Fruit fly (Drosophila melanogaster) whole organism, wandering third instar larva: Measurements from ENCODE around the gene CG7333.

Experiments used
- Abd-B ChIP-seq: fragments of >200 bp; optimal IDR thresholded peaks from 2 replicates; lab custom pipeline; 2017; ENCODE audit warnings: missing biosample characterization, missing genetic modification characterization
- CG9705 ChIP-seq: fragments of 200-800 bp; sonication (Bioruptor generic); optimal IDR thresholded peaks from 2 replicates; lab custom pipeline; 2018; ENCODE audit warnings: missing biosample characterization, mild to moderate bottlenecking, missing genetic modification characterization
- CrebA ChIP-seq: fragments of 200-800 bp; sonication (Bioruptor generic); optimal IDR thresholded peaks from 2 replicates; lab custom pipeline; 2016; ENCODE audit warnings: missing biosample characterization, mild to moderate bottlenecking, missing genetic modification characterization, borderline replicate concordance
- Dif ChIP-seq: fragments of 200-275, 200-300 bp; sonication (Bioruptor generic); optimal IDR thresholded peaks from 2 replicates; lab custom pipeline; 2018; ENCODE audit warnings: missing biosample characterization, missing genetic modification characterization; ENCODE audit not compliant: partially characterized antibody
- GATAd ChIP-seq: sonication (Bioruptor generic); optimal IDR thresholded peaks from 2 replicates; lab custom pipeline; 2016; ENCODE audit warnings: missing biosample characterization, missing genetic modification characterization
- HLH106 ChIP-seq: fragments of 200-800 bp; optimal IDR thresholded peaks from 3 replicates; lab custom pipeline; 2019; ENCODE audit warnings: missing biosample characterization, mild to moderate bottlenecking, missing genetic modification characterization, moderate library complexity
- Hnf4 ChIP-seq: fragments of 200-800 bp; sonication (Bioruptor generic); optimal IDR thresholded peaks from 2 replicates; lab custom pipeline; 2016; ENCODE audit warnings: missing biosample characterization, mild to moderate bottlenecking, missing genetic modification characterization
- Hr78 ChIP-seq: fragments of >200 bp; optimal IDR thresholded peaks from 2 replicates; lab custom pipeline; 2017; ENCODE audit warnings: missing biosample characterization, missing genetic modification characterization
- Hr83 ChIP-seq: fragments of 200-300 bp; sonication (Bioruptor generic); optimal IDR thresholded peaks from 2 replicates; lab custom pipeline; 2016; ENCODE audit warnings: missing biosample characterization, mild to moderate bottlenecking, missing genetic modification characterization, moderate library complexity; ENCODE audit not compliant: poor library complexity, severe bottlenecking
- Jra ChIP-seq: sonication (Bioruptor generic); optimal IDR thresholded peaks from 2 replicates; lab custom pipeline; 2016; ENCODE audit warnings: missing biosample characterization, missing genetic modification characterization
- Mio ChIP-seq: sonication (Bioruptor generic); optimal IDR thresholded peaks from 2 replicates; lab custom pipeline; 2016; ENCODE audit warnings: missing biosample characterization, missing genetic modification characterization
- Myc ChIP-seq: fragments of >200 bp; optimal IDR thresholded peaks from 2 replicates; lab custom pipeline; 2017
- N ChIP-seq: fragments of >200 bp; optimal IDR thresholded peaks from 2 replicates; lab custom pipeline; 2018; ENCODE audit warnings: missing biosample characterization, missing external identifiers, missing genetic modification characterization
- OdsH ChIP-seq: fragments of 200-800 bp; sonication (Bioruptor generic); optimal IDR thresholded peaks from 2 replicates; lab custom pipeline; 2016; ENCODE audit warnings: missing biosample characterization, mild to moderate bottlenecking, missing genetic modification characterization
- Rel ChIP-seq, 2 experiments: fragments of 200-800 bp; sonication (Bioruptor generic) in 1 of 2; optimal IDR thresholded peaks; 2 replicates in 1 of 2; 3 replicates in 1 of 2; lab custom pipeline; 2016 to 2019; ENCODE audit warnings: mild to moderate bottlenecking in 2 of 2, missing biosample characterization in 2 of 2, missing genetic modification characterization in 2 of 2, moderate library complexity in 1 of 2
- Sp1 ChIP-seq: fragments of 200-800 bp; sonication (Bioruptor generic); optimal IDR thresholded peaks from 3 replicates; lab custom pipeline; 2019; ENCODE audit warnings: missing biosample characterization, mild to moderate bottlenecking, missing genetic modification characterization, moderate library complexity
- Vsx2 ChIP-seq: fragments of 200-300, 225-300 bp; sonication (Bioruptor generic); optimal IDR thresholded peaks from 2 replicates; lab custom pipeline; 2018; ENCODE audit warnings: missing biosample characterization, missing genetic modification characterization; ENCODE audit not compliant: partially characterized antibody
- br ChIP-seq: fragments of 200-800 bp; sonication (Bioruptor generic); optimal IDR thresholded peaks from 2 replicates; lab custom pipeline; 2016; ENCODE audit warnings: missing biosample characterization, missing genetic modification characterization
- brk ChIP-seq: fragments of 200-800 bp; sonication (Bioruptor generic); optimal IDR thresholded peaks from 2 replicates; lab custom pipeline; 2016; ENCODE audit warnings: missing biosample characterization, mild to moderate bottlenecking, missing genetic modification characterization
- dl ChIP-seq, 2 experiments: fragments of 175-275, 200-275 bp in 1 of 2; fragments of 200-275 bp in 1 of 2; sonication (Bioruptor generic); optimal IDR thresholded peaks; lab custom pipeline; 2018; ENCODE audit warnings: mild to moderate bottlenecking in 2 of 2, missing biosample characterization in 2 of 2, missing genetic modification characterization in 2 of 2, moderate library complexity in 2 of 2; ENCODE audit not compliant: partially characterized antibody in 2 of 2, insufficient read depth in 1 of 2
- dmrt93B ChIP-seq: fragments of 200-800 bp; sonication (Bioruptor generic); optimal IDR thresholded peaks from 2 replicates; lab custom pipeline; 2018; ENCODE audit warnings: missing biosample characterization, mild to moderate bottlenecking, missing genetic modification characterization
- dsf ChIP-seq: sonication (Bioruptor generic); optimal IDR thresholded peaks from 2 replicates; lab custom pipeline; 2016; ENCODE audit warnings: missing biosample characterization, missing genetic modification characterization, borderline replicate concordance
- ey ChIP-seq: fragments of 200-800 bp; sonication (Bioruptor generic); optimal IDR thresholded peaks from 2 replicates; lab custom pipeline; 2016; ENCODE audit warnings: missing biosample characterization, missing genetic modification characterization
- foxo ChIP-seq, 2 experiments: fragments of 200-800 bp; sonication (Bioruptor generic); optimal IDR thresholded peaks; 2 replicates in 1 of 2; 3 replicates in 1 of 2; lab custom pipeline; 2016 to 2017; ENCODE audit warnings: missing biosample characterization in 2 of 2, missing genetic modification characterization in 2 of 2
- fru ChIP-seq: fragments of 200-800 bp; sonication (Bioruptor generic); optimal IDR thresholded peaks from 3 replicates; lab custom pipeline; 2016; ENCODE audit warnings: missing biosample characterization, mild to moderate bottlenecking, missing genetic modification characterization
- h ChIP-seq: fragments of 200-800 bp; sonication (Bioruptor generic); optimal IDR thresholded peaks from 3 replicates; lab custom pipeline; 2016; ENCODE audit warnings: missing biosample characterization, mild to moderate bottlenecking, missing genetic modification characterization
- jim ChIP-seq: fragments of 175-275, 200-325 bp; sonication (Bioruptor generic); optimal IDR thresholded peaks from 2 replicates; lab custom pipeline; 2016; ENCODE audit warnings: missing biosample characterization, mild to moderate bottlenecking, missing genetic modification characterization
- lola ChIP-seq: fragments of >200 bp; optimal IDR thresholded peaks from 2 replicates; lab custom pipeline; 2017; ENCODE audit warnings: missing biosample characterization, missing genetic modification characterization
- pan ChIP-seq: fragments of >200 bp; optimal IDR thresholded peaks from 2 replicates; lab custom pipeline; 2017
- psq ChIP-seq: fragments of 200-800 bp; sonication (Bioruptor generic); optimal IDR thresholded peaks from 3 replicates; lab custom pipeline; 2017; ENCODE audit warnings: missing biosample characterization, mild to moderate bottlenecking, missing genetic modification characterization, moderate library complexity
- rgr ChIP-seq: fragments of 200-800 bp; sonication (Bioruptor generic); optimal IDR thresholded peaks from 3 replicates; lab custom pipeline; 2016; ENCODE audit warnings: missing biosample characterization, mild to moderate bottlenecking, missing genetic modification characterization
- sv ChIP-seq: fragments of 200-800 bp; sonication (Bioruptor generic); optimal IDR thresholded peaks from 3 replicates; lab custom pipeline; 2016; ENCODE audit warnings: missing biosample characterization, missing genetic modification characterization
- tai ChIP-seq: sonication (Bioruptor generic); optimal IDR thresholded peaks from 2 replicates; lab custom pipeline; 2016; ENCODE audit warnings: missing biosample characterization, missing genetic modification characterization
- usp ChIP-seq: fragments of >200 bp; optimal IDR thresholded peaks from 2 replicates; lab custom pipeline; 2017; ENCODE audit warnings: missing biosample characterization, missing genetic modification characterization
- woc ChIP-seq: sonication (Bioruptor generic); optimal IDR thresholded peaks from 2 replicates; lab custom pipeline; 2016; ENCODE audit warnings: missing biosample characterization, mild to moderate bottlenecking, missing genetic modification characterization

Gene CG7333

DNA sequence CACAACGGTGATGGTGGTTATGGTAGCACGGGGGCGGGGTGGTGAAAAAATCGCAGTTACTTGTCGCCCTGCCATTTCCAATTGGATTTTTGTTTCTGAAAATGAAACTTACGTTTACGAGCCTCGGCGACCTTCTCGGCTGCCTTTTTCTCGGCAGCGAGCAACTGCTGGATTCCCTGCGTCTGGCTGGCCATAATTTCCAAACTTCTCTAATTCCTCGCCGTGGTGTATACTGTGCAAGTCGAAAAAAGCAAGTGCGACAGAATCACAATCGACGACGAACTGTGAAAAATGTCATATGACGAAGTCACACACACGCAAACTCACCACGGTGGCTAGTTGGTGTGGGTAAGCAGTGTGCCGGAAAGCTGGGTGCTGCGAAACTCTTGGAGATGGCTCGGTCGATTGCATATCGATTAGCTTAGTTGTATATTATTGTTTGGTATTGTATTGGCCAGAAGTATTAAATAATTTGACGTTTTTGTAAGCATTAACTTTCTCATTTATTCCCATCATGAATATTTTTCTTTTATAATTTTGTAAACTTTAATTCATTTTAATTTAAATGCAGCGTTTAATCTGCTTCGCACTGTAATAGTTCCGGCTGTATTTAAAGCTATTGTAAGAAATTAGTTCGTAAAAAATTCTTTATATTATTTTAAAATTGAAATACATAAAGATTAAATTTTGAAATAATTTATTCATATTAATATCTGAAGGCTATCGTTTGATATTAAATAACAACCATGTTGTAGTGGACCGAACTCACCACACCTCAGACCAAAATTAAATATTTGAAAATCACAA, 43.9 kb downstream of the CG7333 start, which contains the start of gene Vha13:
TSS of gene Vha13 (minus strand) at position 293 of the 807 bp plus-strand sequence.
- TF ChIP-seq Myc (lab: Kevin White, UChicago) (peak; percentile 37), sv (GFP tag; lab: Kevin White, UChicago) (peak; percentile 49), OdsH (peak; percentile 2), rgr (GFP tag; lab: Kevin White, UChicago) (peak; percentile 59), Jra (GFP tag; lab: Kevin White, UChicago) (peak; percentile 22), Rel (GFP tag; optimal IDR thresholded peaks at IDR 0.05; lab: Kevin White, UChicago) (no peak), Rel (tag; optimal IDR thresholded peaks at IDR 0.05; lab: Kevin White, UChicago) (peak; percentile 50), Hr83 (peak; percentile 81), dmrt93B (GFP tag; lab: Kevin White, UChicago) (peak; percentile 3), fru (GFP tag; lab: Kevin White, UChicago) (peak; percentile 83), jim (GFP tag; lab: Kevin White, UChicago) (peak; percentile 56), Dif (GFP tag; lab: Kevin White, UChicago) (peak; percentile 83), foxo (GFP tag; optimal IDR thresholded peaks at IDR 0.05; lab: Kevin White, UChicago) (peak in 1 of 2 experiments; percentile 42), Sp1 (GFP tag; lab: Kevin White, UChicago) (peak; percentile 63), dl (GFP tag; optimal IDR thresholded peaks at IDR 0.05; lab: Kevin White, UChicago; ENCODE audit: insufficient read depth in 1 of 2, partially characterized antibody in 2 of 2) (peak; percentile 38 to 43), h (GFP tag; lab: Kevin White, UChicago) (peak; percentile 54), pan (lab: Kevin White, UChicago) (no peak), Hnf4 (GFP tag; lab: Kevin White, UChicago) (no peak), br (GFP tag; lab: Kevin White, UChicago) (peak; percentile 41), Hr78 (no peak), Vsx2 (GFP tag; lab: Kevin White, UChicago) (peak; percentile 65), Abd-B (GFP tag; lab: Kevin White, UChicago) (no peak), woc (GFP tag; lab: Kevin White, UChicago) (peak; percentile 71), brk (GFP tag; lab: Kevin White, UChicago) (no peak), GATAd (GFP tag; lab: Kevin White, UChicago) (peak; percentile 6), usp (GFP tag; lab: Kevin White, UChicago) (no peak), HLH106 (tag; lab: Kevin White, UChicago) (peak; percentile 38)

DNA sequence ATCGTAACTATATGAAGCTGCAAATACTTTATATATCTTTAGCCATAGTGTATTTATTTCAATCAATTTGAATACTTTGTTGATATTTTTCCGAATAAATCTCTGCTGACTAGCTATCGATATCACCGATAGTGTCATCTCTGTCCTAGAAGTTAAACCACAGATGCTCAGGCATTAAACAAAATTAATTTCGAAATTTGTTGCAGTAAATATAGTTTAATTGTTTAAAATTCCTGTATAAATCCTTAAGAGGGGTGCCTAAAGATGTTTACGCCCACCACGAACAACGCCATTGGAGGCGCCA, 44.4 kb downstream of the CG7333 start, which contains the start of gene Nup58:
TSS of gene Nup58 (plus strand) at position 126 of the 304 bp plus-strand sequence.
- TF ChIP-seq foxo (GFP tag; optimal IDR thresholded peaks at IDR 0.05; lab: Kevin White, UChicago) (no peak), Hr83 (peak; percentile 42), Hr78 (no peak), h (GFP tag; lab: Kevin White, UChicago) (no peak), HLH106 (tag; lab: Kevin White, UChicago) (peak; percentile 7), br (GFP tag; lab: Kevin White, UChicago) (no peak), N (GFP tag; lab: Kevin White, UChicago) (no peak)

DNA sequence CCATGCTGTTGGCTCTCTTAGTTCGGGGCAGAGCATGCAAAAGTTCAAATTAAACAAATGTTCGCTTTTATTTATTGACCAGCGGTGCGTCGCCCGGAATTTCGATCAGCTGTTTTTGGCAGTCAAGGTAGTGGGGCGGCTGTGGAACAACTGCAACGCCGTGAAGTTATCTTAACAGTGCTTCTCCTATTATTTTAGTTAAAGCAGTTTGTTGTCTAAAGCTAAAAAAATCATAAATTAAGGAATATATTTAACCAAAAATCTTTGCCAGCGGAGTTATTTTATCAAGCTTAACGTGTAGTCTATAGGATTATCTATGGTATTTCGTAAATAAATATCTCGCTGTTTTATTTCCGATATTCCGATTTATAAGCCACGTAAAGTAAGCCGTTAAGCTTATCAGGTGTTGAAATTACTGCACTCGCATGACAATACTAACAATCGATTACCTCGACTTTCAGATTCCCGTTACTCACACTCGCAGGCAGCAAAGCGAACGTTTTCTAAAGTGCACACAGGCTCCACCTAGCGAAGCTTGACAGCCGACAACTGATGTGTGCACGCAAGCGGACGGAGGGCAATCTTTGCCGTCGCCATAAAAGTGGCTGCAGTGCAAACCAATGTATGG, 48.0 kb downstream of the CG7333 start, which contains the start of the genes CG6195 and CG31220:
TSS of gene CG6195 (minus strand) at position 122 of the 628 bp plus-strand sequence.
TSS of gene CG31220 (plus strand) at position 199 of the 628 bp plus-strand sequence.
- TF ChIP-seq pan (lab: Kevin White, UChicago) (no peak), tai (no peak), Dif (GFP tag; lab: Kevin White, UChicago) (no peak), foxo (GFP tag; optimal IDR thresholded peaks at IDR 0.05; lab: Kevin White, UChicago) (peak in 1 of 2 experiments; percentile 32), jim (GFP tag; lab: Kevin White, UChicago) (no peak), sv (GFP tag; lab: Kevin White, UChicago) (no peak), Hr78 (no peak), psq (GFP tag; lab: Kevin White, UChicago) (no peak), OdsH (no peak), Hnf4 (GFP tag; lab: Kevin White, UChicago) (no peak), fru (GFP tag; lab: Kevin White, UChicago) (peak; percentile 2), rgr (GFP tag; lab: Kevin White, UChicago) (peak; percentile 33), lola (no peak), Myc (lab: Kevin White, UChicago) (no peak), CrebA (GFP tag; lab: Kevin White, UChicago) (no peak), woc (GFP tag; lab: Kevin White, UChicago) (no peak), N (GFP tag; lab: Kevin White, UChicago) (no peak), Jra (GFP tag; lab: Kevin White, UChicago) (no peak), Mio (GFP tag; lab: Kevin White, UChicago) (no peak), dl (GFP tag; optimal IDR thresholded peaks at IDR 0.05; lab: Kevin White, UChicago; ENCODE audit: insufficient read depth in 1 of 2, partially characterized antibody in 2 of 2) (no peak), ey (GFP tag; lab: Kevin White, UChicago) (no peak), dsf (GFP tag; lab: Kevin White, UChicago) (no peak), h (GFP tag; lab: Kevin White, UChicago) (no peak), Hr83 (peak; percentile 28), Vsx2 (GFP tag; lab: Kevin White, UChicago) (no peak), CG9705 (GFP tag; lab: Kevin White, UChicago) (no peak), HLH106 (tag; lab: Kevin White, UChicago) (peak; percentile 26), Rel (GFP tag; optimal IDR thresholded peaks at IDR 0.05; lab: Kevin White, UChicago) (no peak), Rel (tag; optimal IDR thresholded peaks at IDR 0.05; lab: Kevin White, UChicago) (no peak), GATAd (GFP tag; lab: Kevin White, UChicago) (no peak), br (GFP tag; lab: Kevin White, UChicago) (peak; percentile 49)
